Worm (Caenorhabditis elegans) whole organism, L4 larva: Measurements from ENCODE around the gene F28A12.10.

Experiments used
- aly-2 ChIP-seq: sonication (generic microtip); optimal IDR thresholded peaks from 2 replicates; lab custom pipeline; 2018; ENCODE audit warnings: missing biosample characterization, missing genetic modification characterization
- dve-1 ChIP-seq: sonication (generic microtip); optimal IDR thresholded peaks from 2 replicates; lab custom pipeline; 2017; ENCODE audit warnings: antibody characterized with exemption, mild to moderate bottlenecking, missing genetic modification characterization, missing compliant biosample characterization; ENCODE audit not compliant: insufficient read depth
- gei-8 ChIP-seq: fragments of 200-800 bp; sonication (Bioruptor generic); optimal IDR thresholded peaks from 2 replicates; lab custom pipeline; 2018; ENCODE audit warnings: mild to moderate bottlenecking, missing genetic modification characterization, missing compliant biosample characterization
- hlh-11 ChIP-seq: fragments of 200-800 bp; sonication (Bioruptor generic); optimal IDR thresholded peaks from 2 replicates; lab custom pipeline; 2018; ENCODE audit warnings: mild to moderate bottlenecking, missing genetic modification characterization, missing compliant biosample characterization
- lin-15B ChIP-seq: fragments of 150-350 bp; sonication (generic microtip); optimal IDR thresholded peaks from 3 replicates; lab custom pipeline; 2014; ENCODE audit warnings: missing biosample characterization, missing genetic modification characterization
- mdl-1 ChIP-seq, 2 experiments: fragments of 150-350 bp in 1 of 2; sonication (generic microtip) in 1 of 2; optimal IDR thresholded peaks; 2 replicates each; lab custom pipeline; 2014 to 2017; ENCODE audit warnings: missing biosample characterization in 2 of 2, missing genetic modification characterization in 2 of 2
- nhr-237 ChIP-seq: sonication (generic microtip); optimal IDR thresholded peaks from 2 replicates; lab custom pipeline; 2017; ENCODE audit warnings: missing biosample characterization, missing genetic modification characterization
- nhr-6 ChIP-seq: fragments of 150-350 bp; optimal IDR thresholded peaks from 2 replicates; lab custom pipeline; 2014; ENCODE audit warnings: missing biosample characterization, missing genetic modification characterization
- nhr-76 ChIP-seq: fragments of 150-350 bp; optimal IDR thresholded peaks from 2 replicates; lab custom pipeline; 2014; ENCODE audit warnings: missing biosample characterization, missing genetic modification characterization
- nhr-77 ChIP-seq: fragments of 150-350 bp; optimal IDR thresholded peaks from 2 replicates; lab custom pipeline; 2014; ENCODE audit warnings: missing biosample characterization, missing genetic modification characterization
- set-16 ChIP-seq: fragments of 200-800 bp; sonication (Bioruptor generic); IDR thresholded peaks from 2 replicates; pipeline ENCODE4 v1.3.6; 2022; ENCODE audit warnings: missing genetic modification reagents, missing genetic modification characterization, missing compliant biosample characterization
- unc-130 ChIP-seq: sonication (generic microtip); optimal IDR thresholded peaks from 2 replicates; lab custom pipeline; 2016; ENCODE audit warnings: missing genetic modification reagents, missing genetic modification characterization, missing compliant biosample characterization

DNA sequence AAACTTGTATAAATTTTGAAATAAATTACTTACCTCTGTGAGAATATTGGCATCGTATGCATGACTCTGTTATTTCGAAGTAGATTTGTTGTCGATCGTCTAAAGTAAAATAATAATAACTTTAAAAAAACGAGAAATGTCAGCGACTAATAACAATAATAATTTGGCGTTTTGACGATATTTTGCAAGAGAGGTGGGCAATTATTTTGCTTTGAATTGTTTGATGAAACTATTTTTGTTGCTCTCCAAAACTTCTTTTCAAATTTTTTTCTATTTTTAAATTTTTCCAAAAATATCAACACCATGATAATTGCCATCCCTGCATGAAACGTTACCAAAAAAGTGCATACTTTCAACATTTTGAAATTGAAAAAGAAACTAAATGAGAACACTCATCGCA is 38.4 kb downstream of the F28A12.10 start, which contains the start of gene F41E6.7:
- TF ChIP-seq gei-8, result no peak
- TF ChIP-seq nhr-237 (tag; lab: Kevin White, UChicago), result no peak
- TF ChIP-seq mdl-1 (tag; optimal IDR thresholded peaks at IDR 0.05; lab: Kevin White, UChicago), result no peak
- TF ChIP-seq lin-15B (tag; lab: Kevin White, UChicago), result no peak
- no peak for TF ChIP-seq dve-1 (tag; lab: Kevin White, UChicago)
- TF ChIP-seq aly-2, result no peak
- no peak for TF ChIP-seq nhr-77 (tag; lab: Kevin White, UChicago)
- TF ChIP-seq nhr-6 (tag; lab: Kevin White, UChicago), result no peak
- TF ChIP-seq unc-130 (GFP tag; lab: Kevin White, UChicago), result no peak
- TF ChIP-seq set-16 (GFP tag; lab: Robert Waterston, UW), result no peak
- TF ChIP-seq nhr-76, result no peak
- TF ChIP-seq hlh-11 (tag; lab: Kevin White, UChicago), result no peak
